Fruit fly (Drosophila melanogaster) whole organism, embryonic: Measurements from ENCODE around the gene CG46467.

Experiments used
- Adf1 ChIP-seq: fragments of 200-800 bp; sonication (Bioruptor generic); IDR thresholded peaks from 2 replicates; pipeline ENCODE4 v1.3.6; 2022; ENCODE audit warnings: missing biosample characterization, missing genetic modification characterization
- CG11504 ChIP-seq: fragments of 200-800 bp; sonication (Bioruptor generic); optimal IDR thresholded peaks from 3 replicates; lab custom pipeline; 2019; ENCODE audit warnings: missing biosample characterization, mild to moderate bottlenecking, missing genetic modification characterization, moderate library complexity
- CG12391 ChIP-seq: fragments of 200-800 bp; sonication (Bioruptor generic); optimal IDR thresholded peaks from 3 replicates; lab custom pipeline; 2018; ENCODE audit warnings: missing biosample characterization, mild to moderate bottlenecking, missing genetic modification characterization, moderate library complexity
- CG13775 ChIP-seq: fragments of 200-800 bp; sonication (Bioruptor generic); optimal IDR thresholded peaks from 3 replicates; lab custom pipeline; 2017; ENCODE audit warnings: missing biosample characterization, mild to moderate bottlenecking, missing genetic modification characterization
- CG14014 ChIP-seq: fragments of 200-800 bp; sonication (Bioruptor generic); IDR thresholded peaks from 2 replicates; pipeline ENCODE4 v1.3.6; 2022; ENCODE audit warnings: missing biosample characterization, missing genetic modification characterization
- CG15269 ChIP-seq: fragments of 200-800 bp; sonication (Bioruptor generic); optimal IDR thresholded peaks from 2 replicates; lab custom pipeline; 2018; ENCODE audit warnings: missing biosample characterization, mild to moderate bottlenecking, missing genetic modification characterization, moderate library complexity
- CG17568 ChIP-seq: fragments of 200-800 bp; sonication (Bioruptor generic); optimal IDR thresholded peaks from 2 replicates; lab custom pipeline; 2018; ENCODE audit warnings: missing biosample characterization, mild to moderate bottlenecking, missing genetic modification characterization, moderate library complexity
- CG18599 ChIP-seq: fragments of 200-800 bp; sonication (Bioruptor generic); optimal IDR thresholded peaks from 3 replicates; lab custom pipeline; 2017; ENCODE audit warnings: missing biosample characterization, missing genetic modification characterization, mild to moderate bottlenecking, moderate library complexity, missing genetic modification reagents
- CG2202 ChIP-seq: fragments of 200-800 bp; sonication (Bioruptor generic); optimal IDR thresholded peaks from 2 replicates; lab custom pipeline; 2018; ENCODE audit warnings: missing biosample characterization, mild to moderate bottlenecking, missing genetic modification characterization
- CG32767 ChIP-seq: fragments of 200-800 bp; sonication (Bioruptor generic); IDR thresholded peaks from 2 replicates; pipeline ENCODE4 v1.3.6; 2022; ENCODE audit warnings: missing biosample characterization, missing genetic modification characterization
- CG3838 ChIP-seq: fragments of 200-800 bp; sonication (Bioruptor generic); optimal IDR thresholded peaks from 3 replicates; lab custom pipeline; 2016; ENCODE audit warnings: missing biosample characterization, missing genetic modification characterization
- CG4360 ChIP-seq: fragments of 200-800 bp; sonication (Bioruptor generic); IDR thresholded peaks from 2 replicates; pipeline ENCODE4 v1.3.6; 2022; ENCODE audit warnings: missing biosample characterization, missing genetic modification characterization
- CTCF ChIP-seq: fragments of 200-800 bp; sonication (Bioruptor generic); optimal IDR thresholded peaks from 2 replicates; lab custom pipeline; 2017; ENCODE audit warnings: missing biosample characterization, mild to moderate bottlenecking, missing genetic modification characterization, moderate library complexity
- CrebB ChIP-seq: fragments of 200-800 bp; sonication (Bioruptor generic); optimal IDR thresholded peaks from 3 replicates; lab custom pipeline; 2018; ENCODE audit warnings: missing biosample characterization, mild to moderate bottlenecking, missing genetic modification characterization
- D19A ChIP-seq: fragments of 200-800 bp; optimal IDR thresholded peaks from 3 replicates; lab custom pipeline; 2019; ENCODE audit warnings: missing biosample characterization, mild to moderate bottlenecking, missing genetic modification characterization, moderate library complexity
- Gug ChIP-seq: fragments of 200-800 bp; sonication (Bioruptor generic); IDR thresholded peaks from 4 replicates; pipeline ENCODE4 v1.3.6; 2022; ENCODE audit warnings: missing biosample characterization, missing genetic modification characterization
- H2.0 ChIP-seq: fragments of 200-800 bp; sonication (Bioruptor generic); IDR thresholded peaks from 2 replicates; pipeline ENCODE4 v1.3.6; 2022; ENCODE audit warnings: missing biosample characterization, missing genetic modification characterization
- HLH54F ChIP-seq: fragments of 200-800 bp; sonication (Bioruptor generic); optimal IDR thresholded peaks from 3 replicates; lab custom pipeline; 2016; ENCODE audit warnings: missing biosample characterization, missing genetic modification characterization
- Hsf ChIP-seq: fragments of 200-800 bp; sonication (Bioruptor generic); optimal IDR thresholded peaks from 3 replicates; lab custom pipeline; 2016; ENCODE audit warnings: missing biosample characterization, missing genetic modification characterization
- Med ChIP-seq: fragments of 200-800 bp; sonication (Bioruptor generic); peaks from one replicate; lab custom pipeline; 2016; ENCODE audit warnings: missing biosample characterization, missing genetic modification characterization, mild to moderate bottlenecking, inconsistent platforms, moderate library complexity
- Nf-YC ChIP-seq: fragments of 200-800 bp; optimal IDR thresholded peaks from 3 replicates; lab custom pipeline; 2019; ENCODE audit warnings: missing biosample characterization, mild to moderate bottlenecking, missing genetic modification characterization, moderate library complexity
- Sox100B ChIP-seq: fragments of 200-800 bp; sonication (Bioruptor generic); optimal IDR thresholded peaks from 3 replicates; lab custom pipeline; 2018; ENCODE audit warnings: missing biosample characterization, mild to moderate bottlenecking, missing genetic modification characterization
- Sry-β ChIP-seq: fragments of 200-800 bp; sonication (Bioruptor generic); optimal IDR thresholded peaks from 2 replicates; lab custom pipeline; 2018; ENCODE audit warnings: missing biosample characterization, mild to moderate bottlenecking, missing genetic modification characterization, moderate library complexity
- Trl ChIP-seq, 3 experiments: fragments of >200 bp in 2 of 3; fragments of 200-800 bp in 1 of 3; sonication (Bioruptor generic) in 1 of 3; optimal IDR thresholded peaks; 2 replicates in 1 of 3; 3 replicates in 2 of 3; lab custom pipeline; 2016 to 2017; ENCODE audit warnings: missing biosample characterization in 1 of 3, missing genetic modification characterization in 1 of 3
- bsh ChIP-seq, 2 experiments: fragments of 200-800 bp; sonication (Bioruptor generic); optimal IDR thresholded peaks; 2 replicates each; lab custom pipeline; 2017 to 2018; ENCODE audit warnings: mild to moderate bottlenecking in 2 of 2, missing biosample characterization in 2 of 2, missing genetic modification characterization in 2 of 2, moderate library complexity in 1 of 2
- caup ChIP-seq: fragments of 200-800 bp; sonication (Bioruptor generic); optimal IDR thresholded peaks from 3 replicates; lab custom pipeline; 2017; ENCODE audit warnings: missing biosample characterization, mild to moderate bottlenecking, missing genetic modification characterization, moderate library complexity; ENCODE audit not compliant: severe bottlenecking
- crp ChIP-seq, 2 experiments: fragments of 200-800 bp; sonication (Bioruptor generic); optimal IDR thresholded peaks; 2 replicates in 1 of 2; 3 replicates in 1 of 2; lab custom pipeline; 2017; ENCODE audit warnings: missing biosample characterization in 2 of 2, missing genetic modification characterization in 2 of 2, mild to moderate bottlenecking in 1 of 2, moderate library complexity in 1 of 2
- dmrt99B ChIP-seq: fragments of 200-800 bp; sonication (Bioruptor generic); optimal IDR thresholded peaks from 2 replicates; lab custom pipeline; 2018; ENCODE audit warnings: missing biosample characterization, mild to moderate bottlenecking, missing genetic modification characterization, moderate library complexity
- dpn ChIP-seq, 2 experiments: fragments of 200-800 bp; sonication (Bioruptor generic); optimal IDR thresholded peaks; 3 replicates each; lab custom pipeline; 2016; ENCODE audit warnings: missing biosample characterization in 2 of 2, missing genetic modification characterization in 2 of 2
- eve ChIP-seq, 2 experiments: fragments of >200 bp; optimal IDR thresholded peaks; 2 replicates each; lab custom pipeline; 2017; ENCODE audit warnings: missing biosample characterization in 2 of 2, missing genetic modification characterization in 2 of 2
- fd3F ChIP-seq: fragments of 200-800 bp; sonication (Bioruptor generic); optimal IDR thresholded peaks from 2 replicates; lab custom pipeline; 2018; ENCODE audit warnings: missing biosample characterization, mild to moderate bottlenecking, missing genetic modification characterization, moderate library complexity
- ftz-f1 ChIP-seq: fragments of 200-800 bp; sonication (Bioruptor generic); optimal IDR thresholded peaks from 2 replicates; lab custom pipeline; 2016; ENCODE audit warnings: missing biosample characterization, missing genetic modification characterization
- ind ChIP-seq: fragments of 200-800 bp; sonication (Bioruptor generic); optimal IDR thresholded peaks from 3 replicates; lab custom pipeline; 2016; ENCODE audit warnings: missing biosample characterization, missing genetic modification characterization
- jing ChIP-seq: fragments of 200-800 bp; sonication (Bioruptor generic); optimal IDR thresholded peaks from 2 replicates; lab custom pipeline; 2018; ENCODE audit warnings: missing biosample characterization, mild to moderate bottlenecking, missing genetic modification characterization
- ken ChIP-seq: fragments of 200-800 bp; sonication (Bioruptor generic); IDR thresholded peaks from 3 replicates; pipeline ENCODE4 v1.3.6; 2022; ENCODE audit warnings: missing biosample characterization, missing genetic modification characterization
- lov ChIP-seq, 2 experiments: fragments of 200-800 bp in 1 of 2; fragments of >200 bp in 1 of 2; sonication (Bioruptor generic) in 1 of 2; IDR thresholded peaks in 1 of 2; optimal IDR thresholded peaks in 1 of 2; 2 replicates in 1 of 2; 3 replicates in 1 of 2; pipeline versions ENCODE4 v1.3.6 to Lab custom; 2017 to 2022; ENCODE audit warnings: missing biosample characterization in 1 of 2, missing genetic modification characterization in 1 of 2
- otp ChIP-seq: fragments of 200-800 bp; sonication (Bioruptor generic); IDR thresholded peaks from 3 replicates; pipeline ENCODE4, ENCODE4 v1.3.6; 2022; ENCODE audit warnings: missing biosample characterization, missing genetic modification characterization
- shn ChIP-seq: fragments of 200-800 bp; sonication (Bioruptor generic); optimal IDR thresholded peaks from 3 replicates; lab custom pipeline; 2016; ENCODE audit warnings: missing biosample characterization, missing genetic modification characterization
- sr ChIP-seq: fragments of 200-800 bp; sonication (Bioruptor generic); IDR thresholded peaks from 3 replicates; pipeline ENCODE4 v1.3.6; 2022; ENCODE audit warnings: missing biosample characterization, missing genetic modification characterization
- tgo ChIP-seq: fragments of 200-800 bp; sonication (Bioruptor generic); IDR thresholded peaks from 3 replicates; pipeline ENCODE4 v1.3.6; 2022; ENCODE audit warnings: missing biosample characterization, missing genetic modification characterization
- wor ChIP-seq: fragments of 200-800 bp; sonication (Bioruptor generic); IDR thresholded peaks from 2 replicates; pipeline ENCODE4 v1.3.6; 2022; ENCODE audit warnings: missing biosample characterization, missing genetic modification characterization
- zen ChIP-seq: fragments of 200-800 bp; sonication (Bioruptor generic); optimal IDR thresholded peaks from 3 replicates; lab custom pipeline; 2018; ENCODE audit warnings: missing biosample characterization, mild to moderate bottlenecking, missing genetic modification characterization, moderate library complexity

Gene CG46467

dm6 chr3R:9872133-9872814 is 2.2 kb upstream of the CG46467 start (continued):
- peak; percentile 36 for TF ChIP-seq dmrt99B (tag; lab: Kevin White, UChicago)
- no peak for TF ChIP-seq HLH54F (GFP tag; lab: Kevin White, UChicago)
- no peak for TF ChIP-seq CG2202 (tag; lab: Kevin White, UChicago)
- peak; percentile 16 for TF ChIP-seq Nf-YC (tag; lab: Kevin White, UChicago)
- TF ChIP-seq crp (GFP tag; optimal IDR thresholded peaks at IDR 0.05; lab: Kevin White, UChicago): peak in 1 of 2 experiments; percentile 32
- no peak for TF ChIP-seq zen (tag; lab: Kevin White, UChicago)
- TF ChIP-seq CG12391 (tag; lab: Kevin White, UChicago): peak; percentile 17
- TF ChIP-seq Adf1 (GFP tag; lab: Robert Waterston, UW): no peak
- peak in 1 of 2 experiments; percentile 78 for TF ChIP-seq eve (GFP tag; optimal IDR thresholded peaks at IDR 0.05; lab: Kevin White, UChicago)
- peak; percentile 6 for TF ChIP-seq Sox100B (GFP tag; lab: Kevin White, UChicago)
- TF ChIP-seq D19A (tag; lab: Kevin White, UChicago): peak; percentile 10
- TF ChIP-seq CG17568 (GFP tag; lab: Kevin White, UChicago): peak; percentile 32
- peak; percentile 11 for TF ChIP-seq Hsf
- no peak for TF ChIP-seq CTCF (GFP tag; lab: Kevin White, UChicago)
- TF ChIP-seq ftz-f1 (GFP tag; lab: Kevin White, UChicago): no peak
- TF ChIP-seq lov (optimal IDR thresholded peaks at IDR 0.05; lab: Kevin White, UChicago): no peak
- TF ChIP-seq lov (GFP tag; IDR thresholded peaks at IDR 0.05; lab: Robert Waterston, UW): 0 out of 3 replicates have a peak, but pooled peaks have one; percentile 5
- peak; percentile 10 for TF ChIP-seq Sry-β (GFP tag; lab: Kevin White, UChicago)
- TF ChIP-seq dpn (GFP tag; optimal IDR thresholded peaks at IDR 0.05; lab: Kevin White, UChicago): peak in 1 of 2 experiments; percentile 9
- TF ChIP-seq CG15269 (tag; lab: Kevin White, UChicago): peak; percentile 43
- no peak for TF ChIP-seq CrebB (tag; lab: Kevin White, UChicago)
- peak; percentile 18 for TF ChIP-seq fd3F
- no peak for TF ChIP-seq jing (GFP tag; lab: Kevin White, UChicago)
- no peak for TF ChIP-seq otp
- no peak for TF ChIP-seq sr (GFP tag; lab: Robert Waterston, UW)
- TF ChIP-seq H2.0 (GFP tag; lab: Robert Waterston, UW): 0 out of 2 replicates have a peak, but pooled peaks have one; percentile 21
- TF ChIP-seq CG3838 (GFP tag; lab: Kevin White, UChicago): no peak
- TF ChIP-seq CG14014 (GFP tag; lab: Robert Waterston, UW): peak; percentile 29; the same call in 1 of the 2 replicates
- TF ChIP-seq CG13775 (GFP tag; lab: Kevin White, UChicago): no peak
- TF ChIP-seq tgo: peak; percentile 18; the same call in 2 of the 3 replicates
- TF ChIP-seq Trl (optimal IDR thresholded peaks at IDR 0.05; lab: Kevin White, UChicago): peak; percentile 59 to 67
- TF ChIP-seq Trl (GFP tag; optimal IDR thresholded peaks at IDR 0.05; lab: Kevin White, UChicago): no peak
- TF ChIP-seq CG4360 (GFP tag; lab: Robert Waterston, UW): peak; percentile 80
- TF ChIP-seq CG18599 (GFP tag; lab: Kevin White, UChicago): peak; percentile 23
- TF ChIP-seq Gug (GFP tag; lab: Robert Waterston, UW): 0 out of 4 replicates have a peak, but pooled peaks have one; percentile 9
- TF ChIP-seq ken (GFP tag; lab: Robert Waterston, UW): peak; percentile 20; the same call in 1 of the 3 replicates
- peak; percentile 44 for TF ChIP-seq CG11504
- TF ChIP-seq Med: peak; percentile 77
- TF ChIP-seq caup: no peak
- TF ChIP-seq CG32767 (GFP tag; lab: Robert Waterston, UW): peak; percentile 88
- TF ChIP-seq shn (GFP tag; lab: Kevin White, UChicago): no peak
- peak in 1 of 2 experiments; percentile 15 for TF ChIP-seq bsh (GFP tag; optimal IDR thresholded peaks at IDR 0.05; lab: Kevin White, UChicago)
- TF ChIP-seq wor: no peak
- TF ChIP-seq ind: peak; percentile 23
